Worm (Caenorhabditis elegans): Measurements from ENCODE around the gene ZC15.5.

ce11 chrV:20266992-20267391 is 30.8 kb upstream of the ZC15.5 start, which contains the start of gene mdt-17:
- TF ChIP-seq nhr-237 (tag; optimal IDR thresholded peaks at IDR 0.05) (no peak), nhr-28 (tag; optimal IDR thresholded peaks at IDR 0.05) (no peak), unc-62 (GFP tag; optimal IDR thresholded peaks at IDR 0.05) (no peak), nhr-12 (tag; optimal IDR thresholded peaks at IDR 0.05) (no peak), fos-1 (tag; optimal IDR thresholded peaks at IDR 0.05) (no peak), pha-4 (tag; optimal IDR thresholded peaks at IDR 0.05) (no peak), ama-1 (optimal IDR thresholded peaks at IDR 0.05) (no peak), skn-1 (tag; optimal IDR thresholded peaks at IDR 0.05) (no peak), aly-2 (tag; optimal IDR thresholded peaks at IDR 0.05) (no peak)
